Worm (Caenorhabditis elegans) whole organism, L1 larva: ENCODE measurements around the gene pgm-3.

ENCODE experiments used
- ama-1 ChIP-seq: fragments of 150-350 bp; optimal IDR thresholded peaks from 2 replicates; lab custom pipeline; 2014
- blmp-1 ChIP-seq: fragments of 150-350 bp; optimal IDR thresholded peaks from 2 replicates; lab custom pipeline; 2014; ENCODE audit warnings: missing biosample characterization, missing genetic modification characterization
- efl-1 ChIP-seq, 4 experiments: fragments of 150-350 bp; optimal IDR thresholded peaks in 3 of 4; peaks in 1 of 4; 1 replicate in 1 of 4; 2 replicates in 3 of 4; lab custom pipeline; 2014; ENCODE audit warnings: missing biosample characterization in 2 of 4, missing genetic modification characterization in 2 of 4, missing genetic modification reagents in 2 of 4
- lin-13 ChIP-seq: fragments of 150-350 bp; optimal IDR thresholded peaks from 2 replicates; lab custom pipeline; 2014; ENCODE audit warnings: missing biosample characterization, missing genetic modification reagents, missing genetic modification characterization
- pqm-1 ChIP-seq: sonication (generic microtip); optimal IDR thresholded peaks from 3 replicates; lab custom pipeline; 2017; ENCODE audit warnings: missing biosample characterization, missing genetic modification characterization
- snu-23 ChIP-seq: sonication (generic microtip); optimal IDR thresholded peaks from 2 replicates; lab custom pipeline; 2016; ENCODE audit warnings: missing genetic modification characterization, missing compliant biosample characterization
- unc-130 ChIP-seq: fragments of 150-350 bp; optimal IDR thresholded peaks from 2 replicates; lab custom pipeline; 2017; ENCODE audit warnings: missing biosample characterization, missing genetic modification characterization, inconsistent platforms
- ztf-11 ChIP-seq, 2 experiments: sonication (generic microtip); optimal IDR thresholded peaks; 2 replicates each; lab custom pipeline; 2016 to 2017; ENCODE audit warnings: missing genetic modification characterization in 2 of 2, missing biosample characterization in 1 of 2, missing compliant biosample characterization in 1 of 2
- ztf-4 ChIP-seq: fragments of 150-350 bp; optimal IDR thresholded peaks from 2 replicates; lab custom pipeline; 2014; ENCODE audit warnings: missing biosample characterization, missing genetic modification characterization

DNA sequence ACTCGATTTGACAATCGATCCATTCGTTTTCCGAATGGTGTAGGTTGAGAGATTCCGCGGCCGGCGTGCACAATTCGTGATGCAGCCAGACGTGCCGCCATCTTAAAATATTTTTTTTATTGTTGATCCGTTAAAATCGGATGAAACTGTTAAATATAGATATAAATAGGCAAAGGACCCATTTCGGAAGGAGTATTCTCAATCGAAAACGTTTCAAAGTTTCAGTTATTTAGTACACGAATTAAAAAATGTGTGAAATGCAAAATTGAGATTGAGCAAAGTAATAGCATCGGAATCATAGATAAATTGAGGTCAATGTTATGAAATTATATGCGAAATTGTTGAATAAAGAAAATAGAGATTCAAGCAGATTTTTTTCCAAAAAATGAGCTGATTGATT lies 14.4 kb downstream of the pgm-3 start, which contains the start of gene mrps-33:
- TF ChIP-seq ama-1 (lab: Kevin White, UChicago) (no peak), ztf-11 (tag; optimal IDR thresholded peaks at IDR 0.05; lab: Kevin White, UChicago) (no peak), efl-1 (optimal IDR thresholded peaks at IDR 0.05; lab: Kevin White, UChicago) (no peak), efl-1 (GFP tag; optimal IDR thresholded peaks at IDR 0.05 in 1 of 2; lab: Kevin White, UChicago) (no peak), ztf-4 (tag; lab: Kevin White, UChicago) (no peak), unc-130 (no peak), snu-23 (GFP tag; lab: Kevin White, UChicago) (no peak), lin-13 (GFP tag; lab: Kevin White, UChicago) (no peak), pqm-1 (tag; lab: Kevin White, UChicago) (no peak), blmp-1 (tag; lab: Kevin White, UChicago) (no peak)
